Worm (Caenorhabditis elegans) whole organism, mixed stage, embryonic: ENCODE data around the gene C05G5.5.

Source experiments
- bed-3 ChIP-seq: fragments of 200-800 bp; sonication (Bioruptor generic); optimal IDR thresholded peaks from 3 replicates; lab custom pipeline; 2018; ENCODE audit warnings: mild to moderate bottlenecking, missing genetic modification characterization, moderate library complexity, missing compliant biosample characterization
- blmp-1 ChIP-seq: fragments of 150-350 bp; optimal IDR thresholded peaks from 2 replicates; lab custom pipeline; 2014; ENCODE audit warnings: missing biosample characterization, missing genetic modification characterization
- ceh-43 ChIP-seq: fragments of 200-800 bp; sonication (Bioruptor generic); optimal IDR thresholded peaks from 2 replicates; lab custom pipeline; 2018; ENCODE audit warnings: mild to moderate bottlenecking, missing genetic modification characterization, moderate library complexity, missing compliant biosample characterization
- hlh-1 ChIP-seq: fragments of 150-350 bp; optimal IDR thresholded peaks from 2 replicates; lab custom pipeline; 2014; ENCODE audit warnings: missing biosample characterization, missing genetic modification reagents, missing genetic modification characterization
- lsy-2 ChIP-seq: fragments of 150-350 bp; optimal IDR thresholded peaks from 2 replicates; lab custom pipeline; 2014; ENCODE audit warnings: missing biosample characterization, missing genetic modification characterization
- mep-1 ChIP-seq: fragments of 150-350 bp; optimal IDR thresholded peaks from 2 replicates; lab custom pipeline; 2017; ENCODE audit warnings: missing biosample characterization, missing genetic modification reagents, missing genetic modification characterization, inconsistent platforms
- pha-4 ChIP-seq: fragments of 150-350 bp; optimal IDR thresholded peaks from 2 replicates; lab custom pipeline; 2018; ENCODE audit warnings: missing biosample characterization, missing genetic modification reagents, missing genetic modification characterization
- snpc-4 ChIP-seq: fragments of 150-350 bp; optimal IDR thresholded peaks from 2 replicates; lab custom pipeline; 2014; ENCODE audit warnings: missing biosample characterization, missing genetic modification characterization
- unc-39 ChIP-seq: fragments of 150-350 bp; optimal IDR thresholded peaks from 2 replicates; lab custom pipeline; 2014; ENCODE audit warnings: missing biosample characterization, missing genetic modification characterization
- unc-62 ChIP-seq: fragments of 150-350 bp; optimal IDR thresholded peaks from 2 replicates; lab custom pipeline; 2014; ENCODE audit warnings: missing biosample characterization, missing genetic modification reagents, missing genetic modification characterization

DNA sequence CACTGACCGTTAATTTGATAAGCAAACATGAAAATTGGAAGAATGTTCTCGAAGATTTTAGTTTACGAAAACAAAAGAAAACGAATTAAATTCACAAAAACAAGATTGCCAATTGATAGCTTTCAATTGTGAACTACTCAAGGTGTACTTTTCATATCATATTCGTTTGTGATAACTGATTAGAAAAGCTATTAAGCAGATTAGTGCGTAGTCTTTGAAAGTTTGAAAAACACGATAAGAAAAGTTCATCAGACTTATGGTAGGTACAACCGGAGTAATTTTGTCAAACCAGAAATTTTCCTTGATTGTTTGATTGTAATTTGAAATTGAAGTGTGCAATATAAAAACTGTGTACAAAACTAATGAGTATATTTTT lies 26.6 kb upstream of the C05G5.5 start:
- TF ChIP-seq unc-39 (tag; lab: Kevin White, UChicago) (no peak), bed-3 (GFP tag; lab: Kevin White, UChicago) (no peak), lsy-2 (tag; lab: Kevin White, UChicago) (no peak), ceh-43 (no peak), pha-4 (no peak), unc-62 (GFP tag; lab: Kevin White, UChicago) (no peak), blmp-1 (no peak), snpc-4 (tag; lab: Kevin White, UChicago) (no peak), mep-1 (tag; lab: Kevin White, UChicago) (no peak), hlh-1 (tag; lab: Kevin White, UChicago) (no peak)
